Fruit fly (Drosophila melanogaster) whole organism, embryonic: Measurements from ENCODE around the gene CG34002.

Experiments used
- Ada2b ChIP-seq: fragments of 200-800 bp; sonication (Bioruptor generic); IDR thresholded peaks from 2 replicates; pipeline ENCODE4 v1.3.6; 2022; ENCODE audit warnings: missing biosample characterization, missing genetic modification characterization
- Atf6 ChIP-seq: fragments of 200-800 bp; sonication (Bioruptor generic); IDR thresholded peaks from 2 replicates; pipeline ENCODE4 v1.3.6; 2022; ENCODE audit warnings: missing biosample characterization, missing genetic modification characterization
- BEAF-32 ChIP-seq: fragments of 200-800 bp; sonication (Bioruptor generic); optimal IDR thresholded peaks from 3 replicates; lab custom pipeline; 2017; ENCODE audit warnings: missing biosample characterization, missing genetic modification characterization, mild to moderate bottlenecking, moderate library complexity, missing genetic modification reagents
- CG10267 ChIP-seq: fragments of 200-800 bp; sonication (Bioruptor generic); optimal IDR thresholded peaks from 2 replicates; lab custom pipeline; 2018; ENCODE audit warnings: missing biosample characterization, mild to moderate bottlenecking, missing genetic modification characterization, moderate library complexity
- CG11093 ChIP-seq: fragments of 200-800 bp; sonication (Bioruptor generic); IDR thresholded peaks from 3 replicates; pipeline ENCODE4 v1.3.6; 2022; ENCODE audit warnings: missing biosample characterization, missing genetic modification characterization
- CG11695 ChIP-seq: fragments of 200-800 bp; sonication (Bioruptor generic); IDR thresholded peaks from 3 replicates; pipeline ENCODE4 v1.3.6; 2022; ENCODE audit warnings: missing biosample characterization, missing genetic modification characterization
- CG12769 ChIP-seq: fragments of 200-800 bp; sonication (Bioruptor generic); optimal IDR thresholded peaks from 2 replicates; lab custom pipeline; 2019; ENCODE audit warnings: missing biosample characterization, mild to moderate bottlenecking, missing genetic modification characterization, moderate library complexity
- CG14860 ChIP-seq: fragments of 200-800 bp; sonication (Bioruptor generic); IDR thresholded peaks from 3 replicates; pipeline ENCODE4 v1.3.6; 2022; ENCODE audit warnings: missing biosample characterization, missing genetic modification characterization; ENCODE audit not compliant: partially characterized antibody
- CG17568 ChIP-seq: fragments of 200-800 bp; sonication (Bioruptor generic); optimal IDR thresholded peaks from 2 replicates; lab custom pipeline; 2018; ENCODE audit warnings: missing biosample characterization, mild to moderate bottlenecking, missing genetic modification characterization, moderate library complexity
- CG1832 ChIP-seq: fragments of 200-800 bp; sonication (Bioruptor generic); optimal IDR thresholded peaks from 2 replicates; lab custom pipeline; 2017; ENCODE audit warnings: missing biosample characterization, mild to moderate bottlenecking, missing genetic modification characterization, inconsistent platforms
- CG2202 ChIP-seq: fragments of 200-800 bp; sonication (Bioruptor generic); optimal IDR thresholded peaks from 2 replicates; lab custom pipeline; 2018; ENCODE audit warnings: missing biosample characterization, mild to moderate bottlenecking, missing genetic modification characterization
- CG30403 ChIP-seq: fragments of 200-800 bp; sonication (Bioruptor generic); optimal IDR thresholded peaks from 3 replicates; lab custom pipeline; 2016; ENCODE audit warnings: missing biosample characterization, missing genetic modification characterization
- CG32532 ChIP-seq: fragments of 200-800 bp; sonication (Bioruptor generic); IDR thresholded peaks from 2 replicates; pipeline ENCODE4 v1.3.6; 2022; ENCODE audit warnings: missing biosample characterization, missing genetic modification characterization
- CG32767 ChIP-seq: fragments of 200-800 bp; sonication (Bioruptor generic); IDR thresholded peaks from 2 replicates; pipeline ENCODE4 v1.3.6; 2022; ENCODE audit warnings: missing biosample characterization, missing genetic modification characterization
- CG3407 ChIP-seq: fragments of 200-800 bp; sonication (Bioruptor generic); optimal IDR thresholded peaks from 2 replicates; lab custom pipeline; 2018; ENCODE audit warnings: missing biosample characterization, mild to moderate bottlenecking, missing genetic modification characterization
- CG34422 ChIP-seq: fragments of 200-800 bp; sonication (Bioruptor generic); IDR thresholded peaks from 3 replicates; pipeline ENCODE4 v1.3.6; 2022; ENCODE audit warnings: missing biosample characterization, missing genetic modification characterization
- CG43689 ChIP-seq: fragments of 200-800 bp; sonication (Bioruptor generic); IDR thresholded peaks from 2 replicates; pipeline ENCODE4 v1.3.6; 2022; ENCODE audit warnings: missing biosample characterization, missing genetic modification characterization
- CG5953 ChIP-seq: fragments of 200-800 bp; sonication (Bioruptor generic); IDR thresholded peaks from 2 replicates; pipeline ENCODE4 v1.3.6; 2022; ENCODE audit warnings: missing biosample characterization, missing genetic modification characterization
- CG7839 ChIP-seq: fragments of 200-800 bp; sonication (Bioruptor generic); optimal IDR thresholded peaks from 3 replicates; lab custom pipeline; 2018; ENCODE audit warnings: missing biosample characterization, mild to moderate bottlenecking, missing genetic modification characterization, moderate library complexity
- Drgx ChIP-seq: fragments of 200-800 bp; sonication (Bioruptor generic); IDR thresholded peaks from 2 replicates; pipeline ENCODE4 v1.3.6; 2022; ENCODE audit warnings: missing biosample characterization, missing genetic modification characterization
- Gsc ChIP-seq: fragments of 200-800 bp; sonication (Bioruptor generic); IDR thresholded peaks from 2 replicates; pipeline ENCODE4 v1.3.6; 2022; ENCODE audit warnings: missing biosample characterization, missing genetic modification characterization
- Gug ChIP-seq: fragments of 200-800 bp; sonication (Bioruptor generic); IDR thresholded peaks from 4 replicates; pipeline ENCODE4 v1.3.6; 2022; ENCODE audit warnings: missing biosample characterization, missing genetic modification characterization
- Myb ChIP-seq: fragments of 200-800 bp; sonication (Bioruptor generic); optimal IDR thresholded peaks from 2 replicates; lab custom pipeline; 2016; ENCODE audit warnings: missing biosample characterization, missing genetic modification characterization
- Pdp1 ChIP-seq, 2 experiments: fragments of 200-800 bp; sonication (Bioruptor generic); optimal IDR thresholded peaks; 3 replicates each; lab custom pipeline; 2016; ENCODE audit warnings: missing biosample characterization in 2 of 2, missing genetic modification characterization in 2 of 2, mild to moderate bottlenecking in 1 of 2, moderate library complexity in 1 of 2
- Taf1 ChIP-seq: fragments of 200-800 bp; sonication (Bioruptor generic); IDR thresholded peaks from 2 replicates; pipeline ENCODE4 v1.3.6; 2022; ENCODE audit warnings: missing biosample characterization, missing genetic modification characterization
- Xbp1 ChIP-seq: fragments of 200-800 bp; sonication (Bioruptor generic); optimal IDR thresholded peaks from 3 replicates; lab custom pipeline; 2016; ENCODE audit warnings: missing biosample characterization, mild to moderate bottlenecking, missing genetic modification characterization
- YL-1 ChIP-seq: fragments of 200-800 bp; sonication (Bioruptor generic); optimal IDR thresholded peaks from 3 replicates; lab custom pipeline; 2017; ENCODE audit warnings: missing biosample characterization, mild to moderate bottlenecking, missing genetic modification characterization
- ash1 ChIP-seq: fragments of 200-800 bp; sonication (Bioruptor generic); optimal IDR thresholded peaks from 2 replicates; lab custom pipeline; 2018; ENCODE audit warnings: missing biosample characterization, mild to moderate bottlenecking, missing genetic modification characterization
- btn ChIP-seq: fragments of 200-800 bp; sonication (Bioruptor generic); optimal IDR thresholded peaks from 2 replicates; lab custom pipeline; 2016; ENCODE audit warnings: missing biosample characterization, missing genetic modification characterization
- cad ChIP-seq: fragments of >200 bp; optimal IDR thresholded peaks from 2 replicates; lab custom pipeline; 2017; ENCODE audit warnings: missing biosample characterization, missing genetic modification characterization
- dmrt11E ChIP-seq: fragments of 200-800 bp; sonication (Bioruptor generic); optimal IDR thresholded peaks from 3 replicates; lab custom pipeline; 2018; ENCODE audit warnings: missing biosample characterization, mild to moderate bottlenecking, missing genetic modification characterization, moderate library complexity
- fd102C ChIP-seq: fragments of 200-800 bp; sonication (Bioruptor generic); optimal IDR thresholded peaks from 2 replicates; lab custom pipeline; 2018; ENCODE audit warnings: missing biosample characterization, mild to moderate bottlenecking, missing genetic modification characterization, moderate library complexity
- fd96Cb ChIP-seq: fragments of 200-800 bp; sonication (Bioruptor generic); optimal IDR thresholded peaks from 2 replicates; lab custom pipeline; 2018; ENCODE audit warnings: missing biosample characterization, mild to moderate bottlenecking, missing genetic modification characterization, moderate library complexity
- h ChIP-seq: fragments of >200 bp; optimal IDR thresholded peaks from 2 replicates; lab custom pipeline; 2017
- her ChIP-seq: fragments of 200-800 bp; sonication (Bioruptor generic); optimal IDR thresholded peaks from 2 replicates; lab custom pipeline; 2016; ENCODE audit warnings: missing biosample characterization, missing genetic modification characterization
- hkb ChIP-seq, 2 experiments: fragments of 200-800 bp in 1 of 2; fragments of >200 bp in 1 of 2; sonication (Bioruptor generic) in 1 of 2; IDR thresholded peaks in 1 of 2; optimal IDR thresholded peaks in 1 of 2; 2 replicates each; pipeline versions ENCODE4 v1.3.6 to Lab custom; 2017 to 2022; ENCODE audit warnings: missing biosample characterization in 1 of 2, missing genetic modification characterization in 1 of 2
- insv ChIP-seq, 2 experiments: fragments of 200-800 bp; sonication (Bioruptor generic); optimal IDR thresholded peaks; 3 replicates each; lab custom pipeline; 2016 to 2018; ENCODE audit warnings: missing biosample characterization in 2 of 2, missing genetic modification characterization in 2 of 2
- inv ChIP-seq: fragments of 200-800 bp; sonication (Bioruptor generic); IDR thresholded peaks from 2 replicates; pipeline ENCODE4 v1.3.6; 2022; ENCODE audit warnings: missing biosample characterization, missing genetic modification characterization; ENCODE audit not compliant: partially characterized antibody
- kay ChIP-seq: fragments of 200-800 bp; sonication (Bioruptor generic); optimal IDR thresholded peaks from 2 replicates; lab custom pipeline; 2016; ENCODE audit warnings: missing biosample characterization, missing genetic modification characterization
- mam ChIP-seq: fragments of 200-800 bp; sonication (Bioruptor generic); optimal IDR thresholded peaks from 3 replicates; lab custom pipeline; 2016; ENCODE audit warnings: missing biosample characterization, missing genetic modification characterization
- nom ChIP-seq: fragments of 200-800 bp; sonication (Bioruptor generic); optimal IDR thresholded peaks from 2 replicates; lab custom pipeline; 2017; ENCODE audit warnings: missing biosample characterization, missing genetic modification characterization, mild to moderate bottlenecking, moderate library complexity, missing genetic modification reagents
- pnt ChIP-seq: fragments of 200-800 bp; sonication (Bioruptor generic); optimal IDR thresholded peaks from 3 replicates; lab custom pipeline; 2016; ENCODE audit warnings: missing biosample characterization, missing genetic modification characterization
- seq ChIP-seq: fragments of 200-800 bp; sonication (Bioruptor generic); IDR thresholded peaks from 2 replicates; pipeline ENCODE4 v1.3.6; 2022; ENCODE audit warnings: missing biosample characterization, missing genetic modification characterization
- so ChIP-seq: fragments of 200-800 bp; sonication (Bioruptor generic); IDR thresholded peaks from 3 replicates; pipeline ENCODE4 v1.3.6; 2022; ENCODE audit warnings: missing biosample characterization, missing genetic modification characterization
- stwl ChIP-seq: fragments of 200-800 bp; sonication (Bioruptor generic); optimal IDR thresholded peaks from 3 replicates; lab custom pipeline; 2018; ENCODE audit warnings: missing biosample characterization, mild to moderate bottlenecking, missing genetic modification characterization, moderate library complexity
- tx ChIP-seq: fragments of 200-800 bp; sonication (Bioruptor generic); optimal IDR thresholded peaks from 2 replicates; lab custom pipeline; 2016; ENCODE audit warnings: missing biosample characterization, missing genetic modification characterization
- unc-4 ChIP-seq: fragments of 200-800 bp; sonication (Bioruptor generic); IDR thresholded peaks from 2 replicates; pipeline ENCODE4 v1.3.6; 2022; ENCODE audit warnings: missing biosample characterization, missing genetic modification characterization; ENCODE audit not compliant: partially characterized antibody
- z ChIP-seq: fragments of 200-800 bp; sonication (Bioruptor generic); IDR thresholded peaks from 3 replicates; pipeline ENCODE4 v1.3.6; 2022; ENCODE audit warnings: missing biosample characterization, missing genetic modification characterization
- zen ChIP-seq: fragments of 200-800 bp; sonication (Bioruptor generic); optimal IDR thresholded peaks from 3 replicates; lab custom pipeline; 2018; ENCODE audit warnings: missing biosample characterization, mild to moderate bottlenecking, missing genetic modification characterization, moderate library complexity

The CG34002 gene

dm6 chr3L:17846169-17846981, 11.9 kb upstream of the CG34002 start, which contains the start of the genes MED19 and CG7430 (continued):
- TF ChIP-seq CG30403 (GFP tag; lab: Kevin White, UChicago): no peak
- no peak for TF ChIP-seq z
- TF ChIP-seq CG14860 (GFP tag; lab: Robert Waterston, UW): no peak
- TF ChIP-seq CG12769 (tag; lab: Kevin White, UChicago): no peak
- TF ChIP-seq CG32767 (GFP tag; lab: Robert Waterston, UW): no peak
- TF ChIP-seq YL-1 (GFP tag; lab: Kevin White, UChicago): peak; percentile 90
- TF ChIP-seq Pdp1 (GFP tag; optimal IDR thresholded peaks at IDR 0.05; lab: Kevin White, UChicago): peak in 1 of 2 experiments; percentile 17
- no peak for TF ChIP-seq Myb
- no peak for TF ChIP-seq CG5953
- no peak for TF ChIP-seq hkb (optimal IDR thresholded peaks at IDR 0.05; lab: Kevin White, UChicago)
- TF ChIP-seq hkb (GFP tag; IDR thresholded peaks at IDR 0.05; lab: Robert Waterston, UW): 0 out of 2 replicates have a peak, but pooled peaks have one; percentile 27
- TF ChIP-seq insv (GFP tag; optimal IDR thresholded peaks at IDR 0.05; lab: Kevin White, UChicago): no peak
- TF ChIP-seq stwl (tag; lab: Kevin White, UChicago): peak; percentile 36
- TF ChIP-seq Drgx (GFP tag; lab: Robert Waterston, UW): no peak
- TF ChIP-seq CG17568 (GFP tag; lab: Kevin White, UChicago): no peak
- TF ChIP-seq her (GFP tag; lab: Kevin White, UChicago): peak; percentile 46
- TF ChIP-seq Ada2b (GFP tag; lab: Robert Waterston, UW): no peak
- TF ChIP-seq fd96Cb (tag; lab: Kevin White, UChicago): no peak
- peak; percentile 80 for TF ChIP-seq BEAF-32 (GFP tag; lab: Kevin White, UChicago)
- no peak; the same call in 1 of the 2 replicates for TF ChIP-seq seq
- 0 out of 2 replicates have a peak, but pooled peaks have one; percentile 11 for TF ChIP-seq inv
- peak; percentile 60; the same call in 1 of the 3 replicates for TF ChIP-seq CG34422 (GFP tag; lab: Robert Waterston, UW)
- TF ChIP-seq zen: peak; percentile 61
- no peak for TF ChIP-seq CG2202
- no peak for TF ChIP-seq unc-4
- no peak for TF ChIP-seq CG1832 (GFP tag; lab: Kevin White, UChicago)
- TF ChIP-seq Gug (GFP tag; lab: Robert Waterston, UW): no peak
- no peak for TF ChIP-seq h (lab: Kevin White, UChicago)
- no peak for TF ChIP-seq CG3407 (GFP tag; lab: Kevin White, UChicago)
- TF ChIP-seq Atf6 (GFP tag; lab: Robert Waterston, UW): no peak
- no peak for TF ChIP-seq mam
- no peak for TF ChIP-seq pnt
- TF ChIP-seq tx: no peak
- TF ChIP-seq CG43689 (GFP tag; lab: Robert Waterston, UW): no peak
- peak; percentile 14 for TF ChIP-seq Xbp1
- peak; percentile 70 for TF ChIP-seq nom (GFP tag; lab: Kevin White, UChicago)
- TF ChIP-seq kay (GFP tag; lab: Kevin White, UChicago): no peak
- no peak for TF ChIP-seq btn (GFP tag; lab: Kevin White, UChicago)
- TF ChIP-seq Gsc: no peak
- TF ChIP-seq cad: no peak
- TF ChIP-seq fd102C: no peak
- TF ChIP-seq dmrt11E (tag; lab: Kevin White, UChicago): no peak
- TF ChIP-seq CG11093 (GFP tag; lab: Robert Waterston, UW): no peak
- TF ChIP-seq CG11695: no peak
- TF ChIP-seq ash1: no peak
- TF ChIP-seq CG10267 (tag; lab: Kevin White, UChicago): peak; percentile 21
- no peak for TF ChIP-seq Taf1 (GFP tag; lab: Robert Waterston, UW)
- no peak for TF ChIP-seq CG32532 (GFP tag; lab: Robert Waterston, UW)
- TF ChIP-seq CG7839: no peak
- TF ChIP-seq so: no peak
